Worm (Caenorhabditis elegans) whole organism, L4 larva: Measurements from ENCODE around the gene C15H9.4.

Experiments
- F10B5.3 ChIP-seq: sonication (generic microtip); optimal IDR thresholded peaks from 2 replicates; lab custom pipeline; 2016; ENCODE audit warnings: mild to moderate bottlenecking, missing genetic modification characterization, missing compliant biosample characterization
- F26F4.8 ChIP-seq: fragments of 200-800 bp; sonication (Bioruptor generic); conservative IDR thresholded peaks from 2 replicates; pipeline ENCODE4 v1.3.6; 2022; ENCODE audit warnings: missing genetic modification characterization, missing compliant biosample characterization
- T20F7.1 ChIP-seq: fragments of 200-800 bp; sonication (Bioruptor generic); optimal IDR thresholded peaks from 2 replicates; lab custom pipeline; 2018; ENCODE audit warnings: mild to moderate bottlenecking, missing genetic modification characterization, missing compliant biosample characterization
- ZK546.5 ChIP-seq, 2 experiments: sonication (generic microtip); optimal IDR thresholded peaks; 2 replicates each; lab custom pipeline; 2017; ENCODE audit warnings: missing biosample characterization in 2 of 2, missing genetic modification characterization in 2 of 2
- aha-1 ChIP-seq: fragments of 150-350 bp; peaks from one replicate; lab custom pipeline; 2014; ENCODE audit warnings: missing biosample characterization, missing genetic modification characterization
- ceh-62 ChIP-seq: sonication (generic microtip); optimal IDR thresholded peaks from 2 replicates; lab custom pipeline; 2017; ENCODE audit warnings: missing biosample characterization, missing genetic modification characterization
- ces-1 ChIP-seq: fragments of 150-350 bp; sonication (generic microtip); optimal IDR thresholded peaks from 4 replicates; lab custom pipeline; 2014; ENCODE audit warnings: missing biosample characterization, missing genetic modification reagents, missing genetic modification characterization
- cey-2 ChIP-seq: sonication (generic microtip); optimal IDR thresholded peaks from 3 replicates; lab custom pipeline; 2017; ENCODE audit warnings: missing genetic modification characterization, mild to moderate bottlenecking, missing compliant biosample characterization, antibody characterized with exemption, borderline replicate concordance; ENCODE audit not compliant: insufficient read depth
- daf-12 ChIP-seq: fragments of 150-350 bp; optimal IDR thresholded peaks from 2 replicates; lab custom pipeline; 2014; ENCODE audit warnings: missing biosample characterization, missing genetic modification reagents, missing genetic modification characterization
- daf-16 ChIP-seq, 3 experiments: sonication (generic microtip); optimal IDR thresholded peaks; 2 replicates each; lab custom pipeline; 2016 to 2017; ENCODE audit warnings: missing genetic modification characterization in 3 of 3, missing genetic modification reagents in 3 of 3, mild to moderate bottlenecking in 2 of 3, missing compliant biosample characterization in 2 of 3, missing biosample characterization in 1 of 3, moderate library complexity in 1 of 3
- dmd-9 ChIP-seq: fragments of 200-800 bp; sonication (Bioruptor generic); IDR thresholded peaks from 2 replicates; pipeline ENCODE4 v1.3.6; 2022; ENCODE audit warnings: missing genetic modification reagents, missing genetic modification characterization, missing compliant biosample characterization
- dpl-1 ChIP-seq: fragments of 150-350 bp; optimal IDR thresholded peaks from 2 replicates; lab custom pipeline; 2014; ENCODE audit warnings: missing biosample characterization, missing genetic modification reagents, missing genetic modification characterization
- duxl-1 ChIP-seq: sonication (generic microtip); optimal IDR thresholded peaks from 2 replicates; lab custom pipeline; 2016; ENCODE audit warnings: mild to moderate bottlenecking, missing genetic modification characterization, moderate library complexity, missing compliant biosample characterization; ENCODE audit not compliant: poor library complexity
- dve-1 ChIP-seq: sonication (generic microtip); optimal IDR thresholded peaks from 2 replicates; lab custom pipeline; 2017; ENCODE audit warnings: antibody characterized with exemption, mild to moderate bottlenecking, missing genetic modification characterization, missing compliant biosample characterization; ENCODE audit not compliant: insufficient read depth
- egl-27 ChIP-seq: sonication (generic microtip); optimal IDR thresholded peaks from 3 replicates; lab custom pipeline; 2017; ENCODE audit warnings: missing biosample characterization, missing genetic modification reagents, missing genetic modification characterization
- fos-1 ChIP-seq: fragments of 150-350 bp; optimal IDR thresholded peaks from 2 replicates; lab custom pipeline; 2014; ENCODE audit warnings: missing biosample characterization, missing genetic modification characterization
- hlh-11 ChIP-seq: fragments of 200-800 bp; sonication (Bioruptor generic); optimal IDR thresholded peaks from 2 replicates; lab custom pipeline; 2018; ENCODE audit warnings: mild to moderate bottlenecking, missing genetic modification characterization, missing compliant biosample characterization
- hlh-30 ChIP-seq: sonication (generic microtip); optimal IDR thresholded peaks from 2 replicates; lab custom pipeline; 2017; ENCODE audit warnings: antibody characterized with exemption, mild to moderate bottlenecking, missing genetic modification characterization, missing compliant biosample characterization; ENCODE audit not compliant: insufficient read depth
- lim-7 ChIP-seq: fragments of 200-800 bp; sonication (Bioruptor generic); IDR thresholded peaks from 2 replicates; pipeline ENCODE4 v1.3.6; 2022; ENCODE audit warnings: missing genetic modification characterization, missing compliant biosample characterization
- lin-13 ChIP-seq: fragments of 150-350 bp; optimal IDR thresholded peaks from 2 replicates; lab custom pipeline; 2014; ENCODE audit warnings: missing biosample characterization, missing genetic modification reagents, missing genetic modification characterization
- lin-15B ChIP-seq: fragments of 150-350 bp; sonication (generic microtip); optimal IDR thresholded peaks from 3 replicates; lab custom pipeline; 2014; ENCODE audit warnings: missing biosample characterization, missing genetic modification characterization
- lin-29 ChIP-seq: fragments of 200-800 bp; sonication (Bioruptor generic); IDR thresholded peaks from 2 replicates; pipeline ENCODE4 v1.3.6; 2022; ENCODE audit warnings: missing genetic modification reagents, missing genetic modification characterization, missing compliant biosample characterization
- lin-38 ChIP-seq: fragments of 200-800 bp; sonication (Bioruptor generic); IDR thresholded peaks from 2 replicates; pipeline ENCODE4 v1.3.6; 2022; ENCODE audit warnings: missing genetic modification reagents, missing genetic modification characterization, missing compliant biosample characterization
- lin-39 ChIP-seq: fragments of 150-350 bp; optimal IDR thresholded peaks from 2 replicates; lab custom pipeline; 2014; ENCODE audit warnings: missing biosample characterization, missing genetic modification reagents, missing genetic modification characterization
- madf-5 ChIP-seq, 2 experiments: fragments of 200-800 bp; sonication (Bioruptor generic); IDR thresholded peaks; 2 replicates each; pipeline ENCODE4 v1.3.6; 2022; ENCODE audit warnings: missing compliant biosample characterization in 2 of 2, missing genetic modification characterization in 2 of 2
- mdl-1 ChIP-seq, 2 experiments: fragments of 150-350 bp in 1 of 2; sonication (generic microtip) in 1 of 2; optimal IDR thresholded peaks; 2 replicates each; lab custom pipeline; 2014 to 2017; ENCODE audit warnings: missing biosample characterization in 2 of 2, missing genetic modification characterization in 2 of 2
- mep-1 ChIP-seq: fragments of 150-350 bp; sonication (generic microtip); optimal IDR thresholded peaks from 3 replicates; lab custom pipeline; 2014; ENCODE audit warnings: missing biosample characterization, missing genetic modification characterization
- mxl-2 ChIP-seq: fragments of 200-800 bp; sonication (Bioruptor generic); conservative IDR thresholded peaks from 2 replicates; pipeline ENCODE4 v1.3.6; 2022; ENCODE audit warnings: missing genetic modification reagents, missing genetic modification characterization, missing compliant biosample characterization
- nhr-10 ChIP-seq: fragments of 150-350 bp; optimal IDR thresholded peaks from 2 replicates; lab custom pipeline; 2014; ENCODE audit warnings: missing biosample characterization, missing genetic modification characterization
- nhr-102 ChIP-seq: sonication (generic microtip); optimal IDR thresholded peaks from 2 replicates; lab custom pipeline; 2016; ENCODE audit warnings: mild to moderate bottlenecking, missing genetic modification characterization, moderate library complexity, missing compliant biosample characterization
- nhr-111 ChIP-seq: fragments of 200-800 bp; sonication (Bioruptor generic); optimal IDR thresholded peaks from 2 replicates; lab custom pipeline; 2018; ENCODE audit warnings: mild to moderate bottlenecking, missing genetic modification characterization, missing compliant biosample characterization
- nhr-28 ChIP-seq: fragments of 150-350 bp; optimal IDR thresholded peaks from 2 replicates; lab custom pipeline; 2014; ENCODE audit warnings: missing biosample characterization, missing genetic modification characterization
- nhr-42 ChIP-seq: fragments of 200-800 bp; sonication (Bioruptor generic); IDR thresholded peaks from 2 replicates; pipeline ENCODE4 v1.3.6; 2022; ENCODE audit warnings: missing genetic modification characterization, missing compliant biosample characterization
- nhr-6 ChIP-seq: fragments of 150-350 bp; optimal IDR thresholded peaks from 2 replicates; lab custom pipeline; 2014; ENCODE audit warnings: missing biosample characterization, missing genetic modification characterization
- nhr-77 ChIP-seq: fragments of 150-350 bp; optimal IDR thresholded peaks from 2 replicates; lab custom pipeline; 2014; ENCODE audit warnings: missing biosample characterization, missing genetic modification characterization
- pha-4 ChIP-seq, 2 experiments: fragments of 150-350 bp in 1 of 2; fragments of 200-800 bp in 1 of 2; sonication (Bioruptor generic) in 1 of 2; IDR thresholded peaks in 1 of 2; optimal IDR thresholded peaks in 1 of 2; 2 replicates each; pipeline versions ENCODE4 v1.3.6 to Lab custom; 2014 to 2022; ENCODE audit warnings: missing genetic modification characterization in 2 of 2, missing genetic modification reagents in 2 of 2, missing biosample characterization in 1 of 2, missing compliant biosample characterization in 1 of 2
- php-3 ChIP-seq: fragments of 200-800 bp; sonication (Bioruptor generic); IDR thresholded peaks from 2 replicates; pipeline ENCODE4 v1.3.6; 2022; ENCODE audit warnings: missing genetic modification reagents, missing genetic modification characterization, missing compliant biosample characterization
- pqm-1 ChIP-seq: sonication (generic microtip); optimal IDR thresholded peaks from 2 replicates; lab custom pipeline; 2017; ENCODE audit warnings: missing biosample characterization, missing genetic modification characterization
- sdz-12 ChIP-seq: fragments of 200-800 bp; sonication (Bioruptor generic); optimal IDR thresholded peaks from 2 replicates; lab custom pipeline; 2018; ENCODE audit warnings: mild to moderate bottlenecking, missing genetic modification characterization, missing compliant biosample characterization
- snpc-1.2 ChIP-seq: fragments of 200-800 bp; sonication (Bioruptor generic); IDR thresholded peaks from 2 replicates; pipeline ENCODE4 v1.3.6; 2022; ENCODE audit warnings: missing genetic modification reagents, missing genetic modification characterization, missing compliant biosample characterization
- tag-97 ChIP-seq: fragments of 200-800 bp; sonication (Bioruptor generic); IDR thresholded peaks from 2 replicates; pipeline ENCODE4 v1.3.6; 2022; ENCODE audit warnings: missing genetic modification characterization, missing compliant biosample characterization
- unc-39 ChIP-seq: sonication (generic microtip); optimal IDR thresholded peaks from 2 replicates; lab custom pipeline; 2017; ENCODE audit warnings: missing biosample characterization, missing genetic modification characterization
- unc-62 ChIP-seq, 3 experiments: fragments of 150-350 bp in 1 of 3; sonication (generic microtip); optimal IDR thresholded peaks in 2 of 3; peaks in 1 of 3; 1 replicate in 1 of 3; 2 replicates in 2 of 3; lab custom pipeline; 2014 to 2017; ENCODE audit warnings: missing biosample characterization in 3 of 3, missing genetic modification characterization in 3 of 3, missing genetic modification reagents in 3 of 3, missing genotype in 1 of 3
- vab-7 ChIP-seq: fragments of 200-800 bp; sonication (Bioruptor generic); IDR thresholded peaks from 2 replicates; pipeline ENCODE4 v1.3.6; 2022; ENCODE audit warnings: missing genetic modification reagents, missing genetic modification characterization, missing compliant biosample characterization
- zfp-3 ChIP-seq: fragments of 200-800 bp; sonication (Bioruptor generic); conservative IDR thresholded peaks from 2 replicates; pipeline ENCODE4 v1.3.6; 2022; ENCODE audit warnings: missing genetic modification reagents, missing genetic modification characterization, missing compliant biosample characterization
- zip-11 ChIP-seq: fragments of 200-800 bp; sonication (Bioruptor generic); IDR thresholded peaks from 2 replicates; pipeline ENCODE4 v1.3.6; 2022; ENCODE audit warnings: missing genetic modification characterization, missing compliant biosample characterization

C15H9.4 gene

ce11 chrX:6057580-6058305 lies 39.7 kb upstream of the C15H9.4 start, which contains the start of gene gln-1 (continued):
- TF ChIP-seq madf-5 (GFP tag; IDR thresholded peaks at IDR 0.05; lab: Robert Waterston, UW) (no peak), ceh-62 (tag; lab: Kevin White, UChicago) (no peak), dve-1 (tag; lab: Kevin White, UChicago) (peak; percentile 54), lim-7 (GFP tag; lab: Robert Waterston, UW) (no peak), hlh-11 (tag; lab: Kevin White, UChicago) (peak; percentile 59), nhr-42 (GFP tag; lab: Robert Waterston, UW) (no peak), hlh-30 (tag; lab: Kevin White, UChicago) (peak; percentile 36), mdl-1 (tag; optimal IDR thresholded peaks at IDR 0.05; lab: Kevin White, UChicago) (peak in 1 of 2 experiments; percentile 50), zfp-3 (GFP tag; lab: Robert Waterston, UW) (no peak), dpl-1 (GFP tag; lab: Kevin White, UChicago) (no peak), lin-38 (GFP tag; lab: Robert Waterston, UW) (no peak), lin-15B (tag; lab: Kevin White, UChicago) (no peak), ZK546.5 (tag; optimal IDR thresholded peaks at IDR 0.05; lab: Kevin White, UChicago) (no peak), zip-11 (no peak), sdz-12 (no peak), nhr-6 (tag; lab: Kevin White, UChicago) (peak; percentile 17), nhr-111 (no peak), vab-7 (GFP tag; lab: Robert Waterston, UW) (no peak), mep-1 (tag; lab: Kevin White, UChicago) (peak; percentile 49), daf-12 (no peak), ces-1 (no peak), pha-4 (GFP tag; IDR thresholded peaks at IDR 0.05; lab: Robert Waterston, UW) (no peak), pha-4 (tag; optimal IDR thresholded peaks at IDR 0.05; lab: Kevin White, UChicago) (no peak), dmd-9 (no peak), lin-29 (GFP tag; lab: Robert Waterston, UW) (no peak), duxl-1 (tag; lab: Kevin White, UChicago) (no peak), lin-13 (no peak), cey-2 (no peak)

ce11 chrX:6059163-6059782 lies 38.2 kb upstream of the C15H9.4 start:
- TF ChIP-seq snpc-1.2 (GFP tag; lab: Robert Waterston, UW) (no peak), daf-16 (GFP tag; optimal IDR thresholded peaks at IDR 0.05; lab: Kevin White, UChicago) (no peak), daf-16 (tag; optimal IDR thresholded peaks at IDR 0.05; lab: Kevin White, UChicago) (peak; percentile 88), F10B5.3 (no peak), mep-1 (tag; lab: Kevin White, UChicago) (peak; percentile 12), php-3 (no peak), T20F7.1 (GFP tag; lab: Kevin White, UChicago) (no peak), zip-11 (no peak), egl-27 (tag; lab: Kevin White, UChicago) (no peak), mxl-2 (GFP tag; lab: Robert Waterston, UW) (no peak), unc-62 (GFP tag; optimal IDR thresholded peaks at IDR 0.05 in 1 of 2; lab: Kevin White, UChicago) (peak in 1 of 2 experiments; percentile 92), unc-62 (tag; optimal IDR thresholded peaks at IDR 0.05; lab: Kevin White, UChicago) (no peak), F26F4.8 (GFP tag; lab: Robert Waterston, UW) (no peak), nhr-102 (tag; lab: Kevin White, UChicago) (peak; percentile 20), tag-97 (GFP tag; lab: Robert Waterston, UW) (no peak), lin-15B (tag; lab: Kevin White, UChicago) (no peak), nhr-6 (tag; lab: Kevin White, UChicago) (no peak), pqm-1 (tag; lab: Kevin White, UChicago) (peak; percentile 51), nhr-28 (tag; lab: Kevin White, UChicago) (peak; percentile 47), lin-39 (tag; lab: Kevin White, UChicago) (no peak), nhr-10 (tag; lab: Kevin White, UChicago) (peak; percentile 49), aha-1 (peak; percentile 94), pha-4 (GFP tag; IDR thresholded peaks at IDR 0.05; lab: Robert Waterston, UW) (no peak), pha-4 (tag; optimal IDR thresholded peaks at IDR 0.05; lab: Kevin White, UChicago) (no peak), nhr-77 (tag; lab: Kevin White, UChicago) (no peak), fos-1 (no peak), hlh-11 (tag; lab: Kevin White, UChicago) (peak; percentile 64), unc-39 (tag; lab: Kevin White, UChicago) (no peak)
